Fruit fly (Drosophila melanogaster) whole organism, prepupa: ENCODE results near the gene CG33689.
A peak's percentile ranks its signal among the peaks of the same experiment; 100 is the strongest.

Source experiments
- Blimp-1 ChIP-seq: fragments of 200-800 bp; sonication (Bioruptor generic); optimal IDR thresholded peaks from 3 replicates; lab custom pipeline; 2017; ENCODE audit warnings: missing biosample characterization, missing genetic modification characterization, mild to moderate bottlenecking, moderate library complexity, missing genetic modification reagents
- CG10631 ChIP-seq: fragments of 200-800 bp; sonication (Bioruptor generic); optimal IDR thresholded peaks from 2 replicates; lab custom pipeline; 2016; ENCODE audit warnings: missing biosample characterization, missing genetic modification characterization
- CG10669 ChIP-seq: fragments of 200-800 bp; sonication (Bioruptor generic); optimal IDR thresholded peaks from 3 replicates; lab custom pipeline; 2018; ENCODE audit warnings: missing biosample characterization, mild to moderate bottlenecking, missing genetic modification characterization, moderate library complexity
- CG11294 ChIP-seq: fragments of 200-800 bp; sonication (Bioruptor generic); IDR thresholded peaks from 2 replicates; pipeline ENCODE4 v1.3.6; 2022; ENCODE audit warnings: missing biosample characterization, missing genetic modification characterization
- CG11762 ChIP-seq: fragments of 200-800 bp; sonication (Bioruptor generic); optimal IDR thresholded peaks from 3 replicates; lab custom pipeline; 2016; ENCODE audit warnings: missing biosample characterization, missing genetic modification characterization; ENCODE audit not compliant: insufficient read depth
- CG11902 ChIP-seq: fragments of 200-800 bp; sonication (Bioruptor generic); optimal IDR thresholded peaks from 3 replicates; lab custom pipeline; 2016; ENCODE audit warnings: missing biosample characterization, missing genetic modification characterization
- CG15336 ChIP-seq: fragments of 200-800 bp; sonication (Bioruptor generic); IDR thresholded peaks from 2 replicates; pipeline ENCODE4 v1.3.6; 2022; ENCODE audit warnings: missing biosample characterization, missing genetic modification characterization
- CG16779 ChIP-seq: fragments of 200-800 bp; sonication (Bioruptor generic); optimal IDR thresholded peaks from 3 replicates; lab custom pipeline; 2017; ENCODE audit warnings: missing biosample characterization, mild to moderate bottlenecking, missing genetic modification characterization
- CG3032 ChIP-seq: fragments of 200-800 bp; optimal IDR thresholded peaks from 2 replicates; lab custom pipeline; 2019; ENCODE audit warnings: missing biosample characterization, mild to moderate bottlenecking, missing genetic modification characterization, moderate library complexity
- CG31627 ChIP-seq: fragments of 200-800 bp; sonication (Bioruptor generic); optimal IDR thresholded peaks from 3 replicates; lab custom pipeline; 2016; ENCODE audit warnings: missing biosample characterization, missing genetic modification characterization
- CG32006 ChIP-seq: fragments of 200-800 bp; sonication (Bioruptor generic); optimal IDR thresholded peaks from 3 replicates; lab custom pipeline; 2017; ENCODE audit warnings: missing biosample characterization, mild to moderate bottlenecking, missing genetic modification characterization
- CG34406 ChIP-seq: fragments of 200-800 bp; sonication (Bioruptor generic); optimal IDR thresholded peaks from 3 replicates; lab custom pipeline; 2016; ENCODE audit warnings: missing biosample characterization, missing genetic modification characterization
- CG3919 ChIP-seq: fragments of 200-800 bp; sonication (Bioruptor generic); optimal IDR thresholded peaks from 3 replicates; lab custom pipeline; 2016; ENCODE audit warnings: missing biosample characterization, missing genetic modification characterization
- CG4318 ChIP-seq: fragments of 200-800 bp; sonication (Bioruptor generic); optimal IDR thresholded peaks from 3 replicates; lab custom pipeline; 2017; ENCODE audit warnings: missing biosample characterization, mild to moderate bottlenecking, missing genetic modification characterization
- CG6163 ChIP-seq: fragments of 200-800 bp; sonication (Bioruptor generic); IDR thresholded peaks from 3 replicates; pipeline ENCODE4 v1.3.6; 2022; ENCODE audit warnings: missing biosample characterization, missing genetic modification characterization
- CG6276 ChIP-seq: fragments of 200-800 bp; sonication (Bioruptor generic); optimal IDR thresholded peaks from 2 replicates; lab custom pipeline; 2017; ENCODE audit warnings: missing biosample characterization, mild to moderate bottlenecking, missing genetic modification characterization
- CG6792 ChIP-seq: fragments of 200-800 bp; sonication (Bioruptor generic); optimal IDR thresholded peaks from 3 replicates; lab custom pipeline; 2016; ENCODE audit warnings: missing biosample characterization, missing genetic modification characterization
- CG6808 ChIP-seq: fragments of 200-800 bp; sonication (Bioruptor generic); optimal IDR thresholded peaks from 3 replicates; lab custom pipeline; 2017; ENCODE audit warnings: missing biosample characterization, missing genetic modification characterization, mild to moderate bottlenecking, moderate library complexity, missing genetic modification reagents
- CG6854 ChIP-seq: fragments of 200-800 bp; sonication (Bioruptor generic); optimal IDR thresholded peaks from 2 replicates; lab custom pipeline; 2017; ENCODE audit warnings: missing biosample characterization, mild to moderate bottlenecking, missing genetic modification characterization
- CG7368 ChIP-seq: fragments of 200-800 bp; sonication (Bioruptor generic); optimal IDR thresholded peaks from 3 replicates; lab custom pipeline; 2016; ENCODE audit warnings: missing biosample characterization, missing genetic modification characterization
- CG8632 ChIP-seq: fragments of 200-800 bp; sonication (Bioruptor generic); optimal IDR thresholded peaks from 3 replicates; lab custom pipeline; 2016; ENCODE audit warnings: missing biosample characterization, missing genetic modification characterization
- Eip75B ChIP-seq: fragments of 200-800 bp; sonication (Bioruptor generic); optimal IDR thresholded peaks from 3 replicates; lab custom pipeline; 2016; ENCODE audit warnings: missing biosample characterization, missing genetic modification characterization
- Eip78C ChIP-seq: fragments of 200-800 bp; sonication (Bioruptor generic); peaks from one replicate; lab custom pipeline; 2016; ENCODE audit warnings: missing biosample characterization, missing genetic modification characterization
- Eip93F ChIP-seq: fragments of 200-800 bp; sonication (Bioruptor generic); optimal IDR thresholded peaks from 2 replicates; lab custom pipeline; 2016; ENCODE audit warnings: missing biosample characterization, mild to moderate bottlenecking, missing genetic modification characterization
- Ets21C ChIP-seq: fragments of 200-800 bp; sonication (Bioruptor generic); optimal IDR thresholded peaks from 3 replicates; lab custom pipeline; 2016; ENCODE audit warnings: missing biosample characterization, missing genetic modification characterization
- Ets96B ChIP-seq: fragments of 200-800 bp; optimal IDR thresholded peaks from 2 replicates; lab custom pipeline; 2019; ENCODE audit warnings: missing biosample characterization, mild to moderate bottlenecking, missing genetic modification characterization, moderate library complexity
- Hr38 ChIP-seq: sonication (Bioruptor generic); optimal IDR thresholded peaks from 2 replicates; lab custom pipeline; 2016; ENCODE audit warnings: missing biosample characterization, missing genetic modification characterization
- Hr39 ChIP-seq: fragments of 200-800 bp; sonication (Bioruptor generic); optimal IDR thresholded peaks from 2 replicates; lab custom pipeline; 2016; ENCODE audit warnings: missing biosample characterization, missing genetic modification characterization
- Hr4 ChIP-seq: fragments of 200-800 bp; sonication (Bioruptor generic); optimal IDR thresholded peaks from 3 replicates; lab custom pipeline; 2016; ENCODE audit warnings: missing biosample characterization, missing genetic modification characterization
- Lpt ChIP-seq: fragments of 200-800 bp; sonication (Bioruptor generic); optimal IDR thresholded peaks from 3 replicates; lab custom pipeline; 2016; ENCODE audit warnings: missing biosample characterization, missing genetic modification characterization
- Met ChIP-seq: fragments of 200-800 bp; sonication (Bioruptor generic); optimal IDR thresholded peaks from 3 replicates; lab custom pipeline; 2016; ENCODE audit warnings: missing biosample characterization, missing genetic modification characterization
- OdsH ChIP-seq: fragments of 200-800 bp; sonication (Bioruptor generic); optimal IDR thresholded peaks from 3 replicates; lab custom pipeline; 2016; ENCODE audit warnings: missing biosample characterization, missing genetic modification characterization
- Sox15 ChIP-seq: fragments of 200-800 bp; sonication (Bioruptor generic); optimal IDR thresholded peaks from 3 replicates; lab custom pipeline; 2016; ENCODE audit warnings: missing biosample characterization, missing genetic modification characterization
- achi ChIP-seq: fragments of 200-800 bp; sonication (Bioruptor generic); optimal IDR thresholded peaks from 3 replicates; lab custom pipeline; 2016; ENCODE audit warnings: missing biosample characterization, missing genetic modification characterization
- acj6 ChIP-seq: fragments of 200-800 bp; sonication (Bioruptor generic); optimal IDR thresholded peaks from 3 replicates; lab custom pipeline; 2016; ENCODE audit warnings: missing biosample characterization, missing genetic modification characterization
- cyc ChIP-seq: fragments of 200-800 bp; sonication (Bioruptor generic); optimal IDR thresholded peaks from 3 replicates; lab custom pipeline; 2016; ENCODE audit warnings: missing biosample characterization, missing genetic modification characterization
- eg ChIP-seq: fragments of 200-800 bp; sonication (Bioruptor generic); IDR thresholded peaks from 3 replicates; pipeline ENCODE4 v1.3.6; 2022; ENCODE audit warnings: missing biosample characterization, missing genetic modification characterization
- esn ChIP-seq: fragments of 200-800 bp; sonication (Bioruptor generic); optimal IDR thresholded peaks from 2 replicates; lab custom pipeline; 2016; ENCODE audit warnings: missing biosample characterization, mild to moderate bottlenecking, missing genetic modification characterization, moderate library complexity
- fd59A ChIP-seq: fragments of 200-800 bp; sonication (Bioruptor generic); optimal IDR thresholded peaks from 2 replicates; lab custom pipeline; 2017; ENCODE audit warnings: missing biosample characterization, mild to moderate bottlenecking, missing genetic modification characterization, missing genetic modification reagents
- fd85E ChIP-seq: fragments of 200-800 bp; sonication (Bioruptor generic); optimal IDR thresholded peaks from 3 replicates; lab custom pipeline; 2016; ENCODE audit warnings: missing biosample characterization, missing genetic modification characterization
- net ChIP-seq: fragments of 200-800 bp; sonication (Bioruptor generic); optimal IDR thresholded peaks from 3 replicates; lab custom pipeline; 2016; ENCODE audit warnings: missing biosample characterization, missing genetic modification characterization
- pdm3 ChIP-seq: fragments of 200-800 bp; sonication (Bioruptor generic); optimal IDR thresholded peaks from 3 replicates; lab custom pipeline; 2016; ENCODE audit warnings: missing biosample characterization, missing genetic modification characterization
- salr ChIP-seq, 2 experiments: fragments of 200-800 bp; sonication (Bioruptor generic); optimal IDR thresholded peaks; 3 replicates each; lab custom pipeline; 2016 to 2018; ENCODE audit warnings: missing biosample characterization in 2 of 2, missing genetic modification characterization in 2 of 2, mild to moderate bottlenecking in 1 of 2
- ss ChIP-seq, 2 experiments: fragments of 200-800 bp; sonication (Bioruptor generic); optimal IDR thresholded peaks; 2 replicates in 1 of 2; 3 replicates in 1 of 2; lab custom pipeline; 2017 to 2018; ENCODE audit warnings: mild to moderate bottlenecking in 2 of 2, missing biosample characterization in 2 of 2, missing genetic modification characterization in 2 of 2, moderate library complexity in 1 of 2
- svp ChIP-seq: fragments of 200-800 bp; sonication (Bioruptor generic); peaks from one replicate; lab custom pipeline; 2016; ENCODE audit warnings: missing biosample characterization, missing genetic modification characterization
- topi ChIP-seq: fragments of 200-800 bp; sonication (Bioruptor generic); optimal IDR thresholded peaks from 3 replicates; lab custom pipeline; 2016; ENCODE audit warnings: missing biosample characterization, missing genetic modification characterization

Gene CG33689

dm6 chr3L:16211156-16211935 is 11.3 kb downstream of the CG33689 start (continued):
- TF ChIP-seq net (GFP tag; lab: Kevin White, UChicago), result peak; percentile 86
- peak; percentile 55 for TF ChIP-seq Lpt
- TF ChIP-seq CG32006 (GFP tag; lab: Kevin White, UChicago), result peak; percentile 97
- TF ChIP-seq cyc (GFP tag; lab: Kevin White, UChicago), result peak; percentile 38
- TF ChIP-seq CG6808 (GFP tag; lab: Kevin White, UChicago), result peak; percentile 64
- no peak for TF ChIP-seq Hr38 (GFP tag; lab: Kevin White, UChicago)
- peak; percentile 86 for TF ChIP-seq Hr4 (GFP tag; lab: Kevin White, UChicago)
- peak; percentile 78 for TF ChIP-seq Ets96B (tag; lab: Kevin White, UChicago)
- TF ChIP-seq Sox15 (GFP tag; lab: Kevin White, UChicago), result peak; percentile 58
- peak; percentile 78 for TF ChIP-seq Met (GFP tag; lab: Kevin White, UChicago)
- TF ChIP-seq ss (GFP tag; optimal IDR thresholded peaks at IDR 0.05; lab: Kevin White, UChicago), result peak; percentile 53 to 55
- TF ChIP-seq topi (GFP tag; lab: Kevin White, UChicago), result peak; percentile 56
- TF ChIP-seq esn (GFP tag; lab: Kevin White, UChicago), result peak; percentile 71
- TF ChIP-seq Hr39, result peak; percentile 55
- TF ChIP-seq CG10631 (GFP tag; lab: Kevin White, UChicago), result peak; percentile 84
- no peak for TF ChIP-seq Eip93F (GFP tag; lab: Kevin White, UChicago)
- peak; percentile 71 for TF ChIP-seq CG15336 (GFP tag; lab: Robert Waterston, UW)
- peak; percentile 17 for TF ChIP-seq CG6854 (GFP tag; lab: Kevin White, UChicago)

dm6 chr3L:16211936-16212287 is 11.9 kb downstream of the CG33689 start:
- TF ChIP-seq Eip75B (GFP tag; lab: Kevin White, UChicago) (no peak), fd59A (GFP tag; lab: Kevin White, UChicago) (no peak), OdsH (GFP tag; lab: Kevin White, UChicago) (peak; percentile 37), salr (GFP tag; optimal IDR thresholded peaks at IDR 0.05; lab: Kevin White, UChicago) (peak in 1 of 2 experiments; percentile 18), CG3032 (tag; lab: Kevin White, UChicago) (peak; percentile 63), ss (GFP tag; optimal IDR thresholded peaks at IDR 0.05; lab: Kevin White, UChicago) (peak in 1 of 2 experiments; percentile 51), Eip93F (GFP tag; lab: Kevin White, UChicago) (no peak), CG6163 (GFP tag; lab: Robert Waterston, UW) (no peak), CG11294 (GFP tag; lab: Robert Waterston, UW) (no peak), CG8632 (GFP tag; lab: Kevin White, UChicago) (peak; percentile 60), CG10631 (GFP tag; lab: Kevin White, UChicago) (peak; percentile 48), CG11902 (no peak), Met (GFP tag; lab: Kevin White, UChicago) (no peak), CG31627 (GFP tag; lab: Kevin White, UChicago) (no peak), CG16779 (tag; lab: Kevin White, UChicago) (no peak), eg (GFP tag; lab: Robert Waterston, UW) (no peak), pdm3 (GFP tag; lab: Kevin White, UChicago) (no peak), CG6854 (GFP tag; lab: Kevin White, UChicago) (no peak), Eip78C (GFP tag; lab: Kevin White, UChicago) (peak; percentile 76), cyc (GFP tag; lab: Kevin White, UChicago) (no peak), CG32006 (GFP tag; lab: Kevin White, UChicago) (peak; percentile 47), svp (GFP tag; lab: Kevin White, UChicago) (peak; percentile 35), CG10669 (GFP tag; lab: Kevin White, UChicago) (peak; percentile 13), Hr4 (GFP tag; lab: Kevin White, UChicago) (no peak), net (GFP tag; lab: Kevin White, UChicago) (no peak), Ets21C (GFP tag; lab: Kevin White, UChicago) (no peak), CG34406 (GFP tag; lab: Kevin White, UChicago) (peak; percentile 44), CG11762 (GFP tag; lab: Kevin White, UChicago) (no peak), Ets96B (tag; lab: Kevin White, UChicago) (peak; percentile 38), esn (GFP tag; lab: Kevin White, UChicago) (peak; percentile 54), achi (GFP tag; lab: Kevin White, UChicago) (peak; percentile 42), fd85E (GFP tag; lab: Kevin White, UChicago) (no peak), CG7368 (GFP tag; lab: Kevin White, UChicago) (no peak), Blimp-1 (GFP tag; lab: Kevin White, UChicago) (peak; percentile 14), topi (GFP tag; lab: Kevin White, UChicago) (peak; percentile 25), CG3919 (no peak), acj6 (peak; percentile 48), CG4318 (GFP tag; lab: Kevin White, UChicago) (no peak), CG6276 (GFP tag; lab: Kevin White, UChicago) (no peak), Lpt (no peak), CG6792 (GFP tag; lab: Kevin White, UChicago) (peak; percentile 10), Hr38 (GFP tag; lab: Kevin White, UChicago) (no peak)
